Worm (Caenorhabditis elegans) whole organism, mixed stage, embryonic: ENCODE measurements around the gene F41E6.7.

Experiments used
- M03D4.4 ChIP-seq: sonication (generic microtip); optimal IDR thresholded peaks from 2 replicates; lab custom pipeline; 2017; ENCODE audit warnings: mild to moderate bottlenecking, missing genetic modification characterization, missing compliant biosample characterization
- bed-3 ChIP-seq: fragments of 200-800 bp; sonication (Bioruptor generic); optimal IDR thresholded peaks from 3 replicates; lab custom pipeline; 2018; ENCODE audit warnings: mild to moderate bottlenecking, missing genetic modification characterization, moderate library complexity, missing compliant biosample characterization
- blmp-1 ChIP-seq: fragments of 150-350 bp; optimal IDR thresholded peaks from 2 replicates; lab custom pipeline; 2014; ENCODE audit warnings: missing biosample characterization, missing genetic modification characterization
- ceh-39 ChIP-seq: fragments of 150-350 bp; optimal IDR thresholded peaks from 2 replicates; lab custom pipeline; 2014; ENCODE audit warnings: missing biosample characterization, missing genetic modification characterization
- ceh-43 ChIP-seq: fragments of 200-800 bp; sonication (Bioruptor generic); optimal IDR thresholded peaks from 2 replicates; lab custom pipeline; 2018; ENCODE audit warnings: mild to moderate bottlenecking, missing genetic modification characterization, moderate library complexity, missing compliant biosample characterization
- ces-1 ChIP-seq: fragments of 150-350 bp; optimal IDR thresholded peaks from 2 replicates; lab custom pipeline; 2014; ENCODE audit warnings: missing biosample characterization, missing genetic modification reagents, missing genetic modification characterization
- cnd-1 ChIP-seq: fragments of 200-800 bp; sonication (Bioruptor generic); optimal IDR thresholded peaks from 2 replicates; lab custom pipeline; 2018; ENCODE audit warnings: mild to moderate bottlenecking, missing genetic modification characterization, missing compliant biosample characterization
- drap-1 ChIP-seq: fragments of 200-800 bp; sonication (Bioruptor generic); optimal IDR thresholded peaks from 3 replicates; lab custom pipeline; 2018; ENCODE audit warnings: mild to moderate bottlenecking, missing genetic modification characterization, missing compliant biosample characterization
- elt-1 ChIP-seq: sonication (generic microtip); optimal IDR thresholded peaks from 2 replicates; lab custom pipeline; 2017; ENCODE audit warnings: missing genetic modification characterization, mild to moderate bottlenecking, missing compliant biosample characterization, antibody characterized with exemption, moderate library complexity, borderline replicate concordance; ENCODE audit not compliant: insufficient read depth
- elt-3 ChIP-seq: fragments of 150-350 bp; optimal IDR thresholded peaks from 2 replicates; lab custom pipeline; 2014; ENCODE audit warnings: missing biosample characterization, missing genetic modification characterization
- flh-1 ChIP-seq: fragments of 200-800 bp; sonication (Bioruptor generic); optimal IDR thresholded peaks from 2 replicates; lab custom pipeline; 2018; ENCODE audit warnings: mild to moderate bottlenecking, missing genetic modification characterization, moderate library complexity, missing compliant biosample characterization
- ham-2 ChIP-seq: fragments of 200-800 bp; sonication (Bioruptor generic); optimal IDR thresholded peaks from 2 replicates; lab custom pipeline; 2018; ENCODE audit warnings: mild to moderate bottlenecking, missing genetic modification characterization, missing compliant biosample characterization
- hlh-1 ChIP-seq: fragments of 150-350 bp; optimal IDR thresholded peaks from 2 replicates; lab custom pipeline; 2014; ENCODE audit warnings: missing biosample characterization, missing genetic modification reagents, missing genetic modification characterization
- lin-13 ChIP-seq: fragments of 150-350 bp; optimal IDR thresholded peaks from 2 replicates; lab custom pipeline; 2014; ENCODE audit warnings: missing biosample characterization, missing genetic modification characterization
- lin-32 ChIP-seq: fragments of 200-800 bp; sonication (Bioruptor generic); optimal IDR thresholded peaks from 2 replicates; lab custom pipeline; 2018; ENCODE audit warnings: mild to moderate bottlenecking, missing genetic modification characterization, missing compliant biosample characterization
- lsy-2 ChIP-seq: fragments of 150-350 bp; optimal IDR thresholded peaks from 2 replicates; lab custom pipeline; 2014; ENCODE audit warnings: missing biosample characterization, missing genetic modification characterization
- mep-1 ChIP-seq: fragments of 150-350 bp; optimal IDR thresholded peaks from 2 replicates; lab custom pipeline; 2017; ENCODE audit warnings: missing biosample characterization, missing genetic modification reagents, missing genetic modification characterization, inconsistent platforms
- mls-2 ChIP-seq: sonication (generic microtip); optimal IDR thresholded peaks from 2 replicates; lab custom pipeline; 2016; ENCODE audit warnings: mild to moderate bottlenecking, missing genetic modification characterization, moderate library complexity, missing compliant biosample characterization
- nhr-12 ChIP-seq: fragments of 150-350 bp; optimal IDR thresholded peaks from 2 replicates; lab custom pipeline; 2014; ENCODE audit warnings: missing biosample characterization, missing genetic modification characterization
- nhr-2 ChIP-seq: fragments of 150-350 bp; optimal IDR thresholded peaks from 2 replicates; lab custom pipeline; 2014; ENCODE audit warnings: missing biosample characterization, missing genetic modification characterization
- nhr-28 ChIP-seq: fragments of 150-350 bp; optimal IDR thresholded peaks from 2 replicates; lab custom pipeline; 2014; ENCODE audit warnings: missing biosample characterization, missing genetic modification characterization
- pha-4 ChIP-seq: fragments of 150-350 bp; optimal IDR thresholded peaks from 2 replicates; lab custom pipeline; 2018; ENCODE audit warnings: missing biosample characterization, missing genetic modification reagents, missing genetic modification characterization
- sem-2 ChIP-seq: fragments of 200-800 bp; sonication (Bioruptor generic); optimal IDR thresholded peaks from 2 replicates; lab custom pipeline; 2018; ENCODE audit warnings: mild to moderate bottlenecking, missing genetic modification characterization, missing compliant biosample characterization
- snpc-4 ChIP-seq: fragments of 150-350 bp; optimal IDR thresholded peaks from 2 replicates; lab custom pipeline; 2014; ENCODE audit warnings: missing biosample characterization, missing genetic modification characterization
- sptf-1 ChIP-seq: sonication (generic microtip); optimal IDR thresholded peaks from 2 replicates; lab custom pipeline; 2017; ENCODE audit warnings: mild to moderate bottlenecking, missing genetic modification characterization, moderate library complexity, missing compliant biosample characterization
- tbx-8 ChIP-seq: fragments of 200-800 bp; sonication (Bioruptor generic); optimal IDR thresholded peaks from 2 replicates; lab custom pipeline; 2018; ENCODE audit warnings: mild to moderate bottlenecking, missing genetic modification characterization, moderate library complexity, missing compliant biosample characterization
- unc-120 ChIP-seq: sonication (generic microtip); optimal IDR thresholded peaks from 2 replicates; lab custom pipeline; 2017; ENCODE audit warnings: missing genetic modification characterization, missing compliant biosample characterization; ENCODE audit not compliant: poor library complexity, severe bottlenecking
- unc-39 ChIP-seq: fragments of 150-350 bp; optimal IDR thresholded peaks from 2 replicates; lab custom pipeline; 2014; ENCODE audit warnings: missing biosample characterization, missing genetic modification characterization
- unc-62 ChIP-seq: fragments of 150-350 bp; optimal IDR thresholded peaks from 2 replicates; lab custom pipeline; 2014; ENCODE audit warnings: missing biosample characterization, missing genetic modification reagents, missing genetic modification characterization
- zip-8 ChIP-seq: fragments of 150-350 bp; optimal IDR thresholded peaks from 2 replicates; lab custom pipeline; 2014; ENCODE audit warnings: missing biosample characterization, missing genetic modification characterization
- ztf-11 ChIP-seq: fragments of 150-350 bp; optimal IDR thresholded peaks from 2 replicates; lab custom pipeline; 2014; ENCODE audit warnings: missing biosample characterization, missing genetic modification characterization

The F41E6.7 gene

ce11 chrV:8565075-8565474, 34.0 kb downstream of the F41E6.7 start, which contains the start of gene F25G6.8:
Gene F25G6.8, minus strand, starts transcription at chrV:8565175.
- TF ChIP-seq sem-2 (GFP tag; lab: Kevin White, UChicago) = no peak
- no peak for TF ChIP-seq bed-3 (GFP tag; lab: Kevin White, UChicago)
- TF ChIP-seq flh-1 (GFP tag; lab: Kevin White, UChicago) = no peak
- TF ChIP-seq drap-1 (GFP tag; lab: Kevin White, UChicago) = no peak
- TF ChIP-seq nhr-28 (tag; lab: Kevin White, UChicago) = no peak
- TF ChIP-seq ztf-11 = no peak
- TF ChIP-seq unc-62 (GFP tag; lab: Kevin White, UChicago) = no peak
- TF ChIP-seq elt-1 (tag; lab: Kevin White, UChicago) = no peak
- TF ChIP-seq ceh-43 (GFP tag; lab: Kevin White, UChicago) = no peak
- no peak for TF ChIP-seq ceh-39 (tag; lab: Kevin White, UChicago)

ce11 chrV:8560916-8561315, 38.2 kb downstream of the F41E6.7 start, which contains the start of gene acr-16:
Gene acr-16, plus strand, starts transcription at chrV:8561216.
- no peak for TF ChIP-seq elt-3
- no peak for TF ChIP-seq flh-1 (GFP tag; lab: Kevin White, UChicago)
- no peak for TF ChIP-seq zip-8 (tag; lab: Kevin White, UChicago)
- TF ChIP-seq unc-120 = no peak
- TF ChIP-seq drap-1 (GFP tag; lab: Kevin White, UChicago) = no peak
- TF ChIP-seq nhr-28 (tag; lab: Kevin White, UChicago) = no peak
- no peak for TF ChIP-seq nhr-12 (tag; lab: Kevin White, UChicago)
- TF ChIP-seq M03D4.4 (tag; lab: Kevin White, UChicago) = no peak
- TF ChIP-seq cnd-1 (tag; lab: Kevin White, UChicago) = no peak
- no peak for TF ChIP-seq lsy-2 (tag; lab: Kevin White, UChicago)
- TF ChIP-seq, all 35 proteins: peak for 0

ce11 chrV:8555955-8556354, 43.1 kb downstream of the F41E6.7 start:
- TF ChIP-seq lin-13 (no peak), nhr-28 (tag; lab: Kevin White, UChicago) (no peak), lin-32 (GFP tag; lab: Kevin White, UChicago) (no peak), nhr-2 (tag; lab: Kevin White, UChicago) (no peak), tbx-8 (GFP tag; lab: Kevin White, UChicago) (no peak), blmp-1 (no peak), mls-2 (tag; lab: Kevin White, UChicago) (no peak), ztf-11 (no peak), unc-62 (GFP tag; lab: Kevin White, UChicago) (no peak), sptf-1 (tag; lab: Kevin White, UChicago) (no peak), hlh-1 (tag; lab: Kevin White, UChicago) (no peak), bed-3 (GFP tag; lab: Kevin White, UChicago) (no peak), ham-2 (GFP tag; lab: Kevin White, UChicago) (no peak), cnd-1 (tag; lab: Kevin White, UChicago) (no peak), ceh-39 (tag; lab: Kevin White, UChicago) (no peak), ces-1 (GFP tag; lab: Kevin White, UChicago) (no peak), zip-8 (tag; lab: Kevin White, UChicago) (no peak), lsy-2 (tag; lab: Kevin White, UChicago) (no peak), pha-4 (no peak)
- TF ChIP-seq, all 35 proteins: peak for 0

- no peak for TF ChIP-seq unc-39 (tag; lab: Kevin White, UChicago)
- TF ChIP-seq hlh-1 (tag; lab: Kevin White, UChicago) = peak; percentile 56
Measured at ce11 chrV:8552460-8552859, 46.6 kb downstream of the F41E6.7 start, which contains the start of gene acr-15. Gene acr-15, plus strand, starts transcription at chrV:8552695.

ce11 chrV:8548989-8549388, 50.1 kb downstream of the F41E6.7 start, which contains the start of gene stdh-4:
Gene stdh-4, plus strand, starts transcription at chrV:8549289.
- TF ChIP-seq snpc-4 (tag; lab: Kevin White, UChicago) (no peak), lin-32 (GFP tag; lab: Kevin White, UChicago) (no peak), nhr-28 (tag; lab: Kevin White, UChicago) (no peak), elt-1 (tag; lab: Kevin White, UChicago) (no peak), nhr-2 (tag; lab: Kevin White, UChicago) (no peak), sptf-1 (tag; lab: Kevin White, UChicago) (no peak), ces-1 (GFP tag; lab: Kevin White, UChicago) (no peak), ceh-43 (GFP tag; lab: Kevin White, UChicago) (no peak), mls-2 (tag; lab: Kevin White, UChicago) (no peak), mep-1 (tag; lab: Kevin White, UChicago) (no peak), lin-13 (no peak), hlh-1 (tag; lab: Kevin White, UChicago) (no peak)
- TF ChIP-seq, all 35 proteins: peak for 0
